Worm (Caenorhabditis elegans): Measurements from ENCODE around the gene chdh-1.

ce11 chrII:8684824-8685223, 13.9 kb downstream of the chdh-1 start, which contains the start of gene hgap-2:
- TF ChIP-seq W03F9.2 (tag; optimal IDR thresholded peaks at IDR 0.05), result no peak
- no peak for TF ChIP-seq him-1 (tag; optimal IDR thresholded peaks at IDR 0.05)
- no peak for TF ChIP-seq dao-5 (tag; optimal IDR thresholded peaks at IDR 0.05)
